Fruit fly (Drosophila melanogaster) whole organism, embryonic: ENCODE measurements around the gene GCC88.

Source experiments
- Aef1 ChIP-seq: fragments of 200-800 bp; sonication (Bioruptor generic); IDR thresholded peaks from 3 replicates; pipeline ENCODE4 v1.3.6; 2022; ENCODE audit warnings: missing biosample characterization, missing genetic modification characterization
- B-H1 ChIP-seq: fragments of 200-800 bp; sonication (Bioruptor generic); IDR thresholded peaks from 3 replicates; pipeline ENCODE4 v1.3.6; 2022; ENCODE audit warnings: missing biosample characterization, missing genetic modification characterization
- Bdp1 ChIP-seq: fragments of 200-800 bp; sonication (Bioruptor generic); optimal IDR thresholded peaks from 3 replicates; lab custom pipeline; 2016; ENCODE audit warnings: missing biosample characterization, missing genetic modification characterization
- CG10654 ChIP-seq: fragments of 200-800 bp; sonication (Bioruptor generic); optimal IDR thresholded peaks from 2 replicates; lab custom pipeline; 2016; ENCODE audit warnings: missing biosample characterization, missing genetic modification characterization
- CG12236 ChIP-seq: fragments of 200-800 bp; sonication (Bioruptor generic); optimal IDR thresholded peaks from 2 replicates; lab custom pipeline; 2016; ENCODE audit warnings: missing biosample characterization, missing genetic modification characterization
- CG12769 ChIP-seq: fragments of 200-800 bp; sonication (Bioruptor generic); optimal IDR thresholded peaks from 2 replicates; lab custom pipeline; 2019; ENCODE audit warnings: missing biosample characterization, mild to moderate bottlenecking, missing genetic modification characterization, moderate library complexity
- CG13424 ChIP-seq: fragments of 200-800 bp; sonication (Bioruptor generic); optimal IDR thresholded peaks from 2 replicates; lab custom pipeline; 2019; ENCODE audit warnings: missing biosample characterization, mild to moderate bottlenecking, missing genetic modification characterization, moderate library complexity
- CG13775 ChIP-seq: fragments of 200-800 bp; sonication (Bioruptor generic); optimal IDR thresholded peaks from 3 replicates; lab custom pipeline; 2017; ENCODE audit warnings: missing biosample characterization, mild to moderate bottlenecking, missing genetic modification characterization
- CG13894 ChIP-seq: fragments of 200-800 bp; sonication (Bioruptor generic); optimal IDR thresholded peaks from 3 replicates; lab custom pipeline; 2018; ENCODE audit warnings: missing biosample characterization, mild to moderate bottlenecking, missing genetic modification characterization, moderate library complexity
- CG14667 ChIP-seq: fragments of 200-800 bp; sonication (Bioruptor generic); IDR thresholded peaks from 2 replicates; pipeline ENCODE4 v1.3.6; 2022; ENCODE audit warnings: missing biosample characterization, missing genetic modification characterization
- CG17912 ChIP-seq: fragments of 200-800 bp; sonication (Bioruptor generic); optimal IDR thresholded peaks from 2 replicates; lab custom pipeline; 2018; ENCODE audit warnings: missing biosample characterization, mild to moderate bottlenecking, missing genetic modification characterization
- CG18011 ChIP-seq: fragments of 200-800 bp; sonication (Bioruptor generic); optimal IDR thresholded peaks from 2 replicates; lab custom pipeline; 2017; ENCODE audit warnings: missing biosample characterization, missing genetic modification characterization, mild to moderate bottlenecking, moderate library complexity, missing genotype
- CG34376 ChIP-seq: fragments of 200-800 bp; sonication (Bioruptor generic); optimal IDR thresholded peaks from 2 replicates; lab custom pipeline; 2018; ENCODE audit warnings: missing biosample characterization, mild to moderate bottlenecking, missing genetic modification characterization
- CG4617 ChIP-seq: fragments of 200-800 bp; sonication (Bioruptor generic); optimal IDR thresholded peaks from 3 replicates; lab custom pipeline; 2016; ENCODE audit warnings: missing biosample characterization, missing genetic modification characterization, borderline replicate concordance
- CG4707 ChIP-seq: fragments of 200-800 bp; sonication (Bioruptor generic); optimal IDR thresholded peaks from 2 replicates; lab custom pipeline; 2018; ENCODE audit warnings: missing biosample characterization, mild to moderate bottlenecking, missing genetic modification characterization, moderate library complexity
- CG6254 ChIP-seq: fragments of 200-800 bp; sonication (Bioruptor generic); optimal IDR thresholded peaks from 3 replicates; lab custom pipeline; 2017; ENCODE audit warnings: mild to moderate bottlenecking, missing biosample characterization, missing genetic modification reagents, missing genetic modification characterization
- CG7372 ChIP-seq: fragments of 200-800 bp; sonication (Bioruptor generic); IDR thresholded peaks from 2 replicates; pipeline ENCODE4 v1.3.6; 2022; ENCODE audit warnings: missing biosample characterization, missing genetic modification characterization
- CG7786 ChIP-seq: fragments of 200-800 bp; sonication (Bioruptor generic); optimal IDR thresholded peaks from 2 replicates; lab custom pipeline; 2016; ENCODE audit warnings: missing biosample characterization, missing genetic modification characterization
- Chrac-16 ChIP-seq: fragments of 200-800 bp; sonication (Bioruptor generic); optimal IDR thresholded peaks from 3 replicates; lab custom pipeline; 2016; ENCODE audit warnings: missing biosample characterization, missing genetic modification characterization
- Dll ChIP-seq: fragments of 200-800 bp; sonication (Bioruptor generic); IDR thresholded peaks from 4 replicates; pipeline ENCODE4 v1.3.6; 2022; ENCODE audit warnings: missing biosample characterization, missing genetic modification characterization; ENCODE audit not compliant: partially characterized antibody
- Elba2 ChIP-seq: fragments of 200-800 bp; sonication (Bioruptor generic); optimal IDR thresholded peaks from 3 replicates; lab custom pipeline; 2016; ENCODE audit warnings: missing biosample characterization, missing genetic modification characterization
- Ets65A ChIP-seq: fragments of 200-800 bp; sonication (Bioruptor generic); peaks from one replicate; lab custom pipeline; 2016; ENCODE audit warnings: missing biosample characterization, missing genetic modification characterization
- Ets97D ChIP-seq: fragments of 200-800 bp; sonication (Bioruptor generic); optimal IDR thresholded peaks from 3 replicates; lab custom pipeline; 2016; ENCODE audit warnings: missing biosample characterization, missing genetic modification characterization
- Nf-YB ChIP-seq: fragments of 200-800 bp; sonication (Bioruptor generic); optimal IDR thresholded peaks from 3 replicates; lab custom pipeline; 2019; ENCODE audit warnings: missing biosample characterization, mild to moderate bottlenecking, missing genetic modification characterization, moderate library complexity
- Oaz ChIP-seq: fragments of 200-800 bp; sonication (Bioruptor generic); IDR thresholded peaks from 2 replicates; pipeline ENCODE4 v1.3.6; 2022; ENCODE audit warnings: missing biosample characterization, missing genetic modification characterization
- Sox102F ChIP-seq: fragments of 200-800 bp; sonication (Bioruptor generic); optimal IDR thresholded peaks from 2 replicates; lab custom pipeline; 2018; ENCODE audit warnings: missing biosample characterization, mild to moderate bottlenecking, missing genetic modification characterization, moderate library complexity
- ac ChIP-seq: fragments of 200-800 bp; sonication (Bioruptor generic); optimal IDR thresholded peaks from 3 replicates; lab custom pipeline; 2017; ENCODE audit warnings: missing biosample characterization, mild to moderate bottlenecking, missing genetic modification characterization
- ase ChIP-seq: fragments of 200-800 bp; sonication (Bioruptor generic); IDR thresholded peaks from 3 replicates; pipeline ENCODE4 v1.3.6; 2022; ENCODE audit warnings: missing biosample characterization, missing genetic modification characterization
- bcd ChIP-seq: fragments of 200-800 bp; sonication (Bioruptor generic); optimal IDR thresholded peaks from 2 replicates; lab custom pipeline; 2017; ENCODE audit warnings: missing biosample characterization, mild to moderate bottlenecking, missing genetic modification characterization
- crc ChIP-seq: fragments of 200-800 bp; sonication (Bioruptor generic); optimal IDR thresholded peaks from 2 replicates; lab custom pipeline; 2016; ENCODE audit warnings: missing biosample characterization, missing genetic modification characterization
- croc ChIP-seq: fragments of 200-800 bp; sonication (Bioruptor generic); conservative IDR thresholded peaks from 3 replicates; pipeline ENCODE4 v1.3.6; 2022; ENCODE audit warnings: missing biosample characterization, missing genetic modification characterization
- eyg ChIP-seq: fragments of 200-800 bp; sonication (Bioruptor generic); optimal IDR thresholded peaks from 3 replicates; lab custom pipeline; 2016; ENCODE audit warnings: missing biosample characterization, missing genetic modification characterization
- ftz-f1 ChIP-seq: fragments of 200-800 bp; sonication (Bioruptor generic); optimal IDR thresholded peaks from 2 replicates; lab custom pipeline; 2016; ENCODE audit warnings: missing biosample characterization, missing genetic modification characterization
- gce ChIP-seq: fragments of 200-800 bp; sonication (Bioruptor generic); IDR thresholded peaks from 3 replicates; pipeline ENCODE4 v1.3.6; 2022; ENCODE audit warnings: missing biosample characterization, missing genetic modification characterization
- gt ChIP-seq: fragments of 200-800 bp; sonication (Bioruptor generic); IDR thresholded peaks from 2 replicates; pipeline ENCODE4 v1.3.6; 2022; ENCODE audit warnings: missing biosample characterization, missing genetic modification characterization
- hkb ChIP-seq, 2 experiments: fragments of 200-800 bp in 1 of 2; fragments of >200 bp in 1 of 2; sonication (Bioruptor generic) in 1 of 2; IDR thresholded peaks in 1 of 2; optimal IDR thresholded peaks in 1 of 2; 2 replicates each; pipeline versions ENCODE4 v1.3.6 to Lab custom; 2017 to 2022; ENCODE audit warnings: missing biosample characterization in 1 of 2, missing genetic modification characterization in 1 of 2
- kah ChIP-seq: fragments of 200-800 bp; sonication (Bioruptor generic); optimal IDR thresholded peaks from 2 replicates; lab custom pipeline; 2018; ENCODE audit warnings: missing biosample characterization, mild to moderate bottlenecking, missing genetic modification characterization
- ken ChIP-seq: fragments of 200-800 bp; sonication (Bioruptor generic); IDR thresholded peaks from 3 replicates; pipeline ENCODE4 v1.3.6; 2022; ENCODE audit warnings: missing biosample characterization, missing genetic modification characterization
- luna ChIP-seq: fragments of 200-800 bp; sonication (Bioruptor generic); optimal IDR thresholded peaks from 2 replicates; lab custom pipeline; 2016; ENCODE audit warnings: missing biosample characterization, missing genetic modification characterization
- mld ChIP-seq: fragments of 200-800 bp; sonication (Bioruptor generic); IDR thresholded peaks from 3 replicates; pipeline ENCODE4 v1.3.6; 2022; ENCODE audit warnings: missing biosample characterization, missing genetic modification characterization; ENCODE audit not compliant: partially characterized antibody
- pan ChIP-seq, 4 experiments: fragments of >200 bp in 3 of 4; fragments of 200-800 bp in 1 of 4; sonication (Bioruptor generic) in 1 of 4; optimal IDR thresholded peaks in 3 of 4; IDR thresholded peaks in 1 of 4; 2 replicates each; pipeline versions ENCODE4 v1.3.6 to Lab custom; 2017 to 2022; ENCODE audit warnings: missing biosample characterization in 2 of 4, missing genetic modification characterization in 2 of 4, mixed read lengths in 1 of 4
- sc ChIP-seq, 3 experiments: fragments of >200 bp in 2 of 3; fragments of 200-800 bp in 1 of 3; sonication (Bioruptor generic) in 1 of 3; optimal IDR thresholded peaks; 2 replicates in 2 of 3; 3 replicates in 1 of 3; lab custom pipeline; 2017; ENCODE audit warnings: mild to moderate bottlenecking in 1 of 3, missing biosample characterization in 1 of 3, missing genetic modification characterization in 1 of 3, missing genetic modification reagents in 1 of 3
- scrt ChIP-seq: fragments of 200-800 bp; sonication (Bioruptor generic); optimal IDR thresholded peaks from 2 replicates; lab custom pipeline; 2018; ENCODE audit warnings: missing biosample characterization, mild to moderate bottlenecking, missing genetic modification characterization, moderate library complexity
- sob ChIP-seq: fragments of 200-800 bp; sonication (Bioruptor generic); IDR thresholded peaks from 2 replicates; pipeline ENCODE4 v1.3.6; 2022; ENCODE audit warnings: missing biosample characterization, missing genetic modification characterization
- stwl ChIP-seq: fragments of 200-800 bp; sonication (Bioruptor generic); optimal IDR thresholded peaks from 3 replicates; lab custom pipeline; 2018; ENCODE audit warnings: missing biosample characterization, mild to moderate bottlenecking, missing genetic modification characterization, moderate library complexity
- tap ChIP-seq: fragments of 200-800 bp; optimal IDR thresholded peaks from 3 replicates; lab custom pipeline; 2019; ENCODE audit warnings: missing biosample characterization, mild to moderate bottlenecking, missing genetic modification characterization, moderate library complexity
- unc-4 ChIP-seq: fragments of 200-800 bp; sonication (Bioruptor generic); IDR thresholded peaks from 2 replicates; pipeline ENCODE4 v1.3.6; 2022; ENCODE audit warnings: missing biosample characterization, missing genetic modification characterization; ENCODE audit not compliant: partially characterized antibody

GCC88 gene

DNA sequence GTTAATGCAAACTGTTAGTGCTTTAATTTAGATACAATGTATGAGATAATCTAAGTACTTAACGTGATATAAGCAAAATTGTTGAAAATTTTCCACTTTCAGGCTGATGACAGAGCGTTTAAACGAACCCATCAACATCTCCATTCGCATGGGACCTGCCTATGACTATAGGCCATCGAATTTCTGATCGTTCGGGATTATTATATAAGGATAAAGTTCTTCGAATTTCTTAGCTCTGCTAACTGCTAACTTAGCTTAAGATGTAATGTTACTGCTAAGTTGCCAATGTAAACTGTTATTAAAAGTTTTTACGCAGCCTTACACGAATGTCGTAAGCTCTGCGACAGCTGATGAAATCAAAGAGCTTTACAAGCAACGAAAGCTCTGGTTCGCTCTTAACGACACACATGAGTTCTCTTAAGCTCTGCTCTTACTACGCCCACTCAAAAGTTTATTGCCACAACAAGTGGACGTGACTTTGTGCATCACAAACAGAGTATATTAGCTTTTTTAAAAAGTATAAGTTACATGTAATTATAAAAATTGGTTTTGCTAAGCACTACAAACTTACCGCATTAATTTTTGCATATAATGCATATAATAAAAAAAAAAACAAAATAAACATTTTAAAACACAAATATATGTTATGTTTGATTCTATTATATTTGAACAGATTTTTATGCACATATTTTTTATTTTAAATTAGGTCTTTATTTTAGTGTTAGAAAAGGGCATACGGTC lies 33.6 kb downstream of the GCC88 start (continued):
- TF ChIP-seq hkb (optimal IDR thresholded peaks at IDR 0.05; lab: Kevin White, UChicago) (no peak), hkb (GFP tag; IDR thresholded peaks at IDR 0.05; lab: Robert Waterston, UW) (peak; percentile 98), Elba2 (GFP tag; lab: Kevin White, UChicago) (no peak), CG7786 (GFP tag; lab: Kevin White, UChicago) (peak; percentile 86), CG10654 (GFP tag; lab: Kevin White, UChicago) (peak; percentile 97), Sox102F (peak; percentile 99), CG6254 (GFP tag; lab: Kevin White, UChicago) (peak; percentile 94), CG17912 (GFP tag; lab: Kevin White, UChicago) (peak; percentile 85), luna (GFP tag; lab: Kevin White, UChicago) (peak; percentile 52), CG4707 (GFP tag; lab: Kevin White, UChicago) (peak; percentile 82), mld (GFP tag; lab: Robert Waterston, UW) (no peak), CG13424 (peak; percentile 99), CG7372 (peak; percentile 99), Ets65A (GFP tag; lab: Kevin White, UChicago) (peak; percentile 99), sc (optimal IDR thresholded peaks at IDR 0.05; lab: Kevin White, UChicago) (no peak), sc (GFP tag; optimal IDR thresholded peaks at IDR 0.05; lab: Kevin White, UChicago) (peak; percentile 97), CG12236 (peak; percentile 31), Dll (GFP tag; lab: Robert Waterston, UW) (no peak), Aef1 (GFP tag; lab: Robert Waterston, UW) (peak; percentile 98), croc (GFP tag; lab: Robert Waterston, UW) (peak; percentile 99), ftz-f1 (GFP tag; lab: Kevin White, UChicago) (peak; percentile 46), CG12769 (tag; lab: Kevin White, UChicago) (peak; percentile 82), gt (peak; percentile 96), scrt (GFP tag; lab: Kevin White, UChicago) (peak; percentile 99), CG13775 (GFP tag; lab: Kevin White, UChicago) (peak; percentile 98), CG4617 (peak; percentile 86), unc-4 (no peak), crc (peak; percentile 65), CG34376 (GFP tag; lab: Kevin White, UChicago) (peak; percentile 97), stwl (tag; lab: Kevin White, UChicago) (no peak), eyg (GFP tag; lab: Kevin White, UChicago) (no peak), Bdp1 (GFP tag; lab: Kevin White, UChicago) (peak; percentile 80), ac (GFP tag; lab: Kevin White, UChicago) (peak; percentile 60), ase (GFP tag; lab: Robert Waterston, UW) (peak; percentile 97), tap (peak; percentile 89), sob (peak; percentile 99), B-H1 (GFP tag; lab: Robert Waterston, UW) (peak; percentile 98), CG13894 (peak; percentile 98), pan (optimal IDR thresholded peaks at IDR 0.05; lab: Kevin White, UChicago) (no peak), pan (GFP tag; optimal IDR thresholded peaks at IDR 0.05 in 1 of 2, IDR thresholded peaks at IDR 0.05 in 1 of 2) (peak in 1 of 2 experiments; percentile 99), Chrac-16 (GFP tag; lab: Kevin White, UChicago) (peak; percentile 92), kah (peak; percentile 97), Nf-YB (GFP tag; lab: Kevin White, UChicago) (peak; percentile 89), CG14667 (GFP tag; lab: Robert Waterston, UW) (peak; percentile 96), Oaz (GFP tag; lab: Robert Waterston, UW) (peak; percentile 97), bcd (GFP tag; lab: Kevin White, UChicago) (peak; percentile 100), Ets97D (GFP tag; lab: Kevin White, UChicago) (peak; percentile 85), gce (GFP tag; lab: Robert Waterston, UW) (peak; percentile 96), ken (GFP tag; lab: Robert Waterston, UW) (peak; percentile 96), CG18011 (GFP tag; lab: Kevin White, UChicago) (peak; percentile 90)
